Fruit fly (Drosophila melanogaster) whole organism, prepupa: ENCODE results near the gene CG4887.
A peak's percentile ranks its signal among the peaks of the same experiment; 100 is the strongest.

ENCODE experiments used
- CG3919 ChIP-seq: fragments of 200-800 bp; sonication (Bioruptor generic); optimal IDR thresholded peaks from 3 replicates; lab custom pipeline; 2016; ENCODE audit warnings: missing biosample characterization, missing genetic modification characterization
- CG6854 ChIP-seq: fragments of 200-800 bp; sonication (Bioruptor generic); optimal IDR thresholded peaks from 2 replicates; lab custom pipeline; 2017; ENCODE audit warnings: missing biosample characterization, mild to moderate bottlenecking, missing genetic modification characterization
- Ets21C ChIP-seq: fragments of 200-800 bp; sonication (Bioruptor generic); optimal IDR thresholded peaks from 3 replicates; lab custom pipeline; 2016; ENCODE audit warnings: missing biosample characterization, missing genetic modification characterization
- Gug ChIP-seq: fragments of 200-800 bp; sonication (Bioruptor generic); IDR thresholded peaks from 2 replicates; pipeline ENCODE4 v1.3.6; 2022; ENCODE audit warnings: missing biosample characterization, missing genetic modification characterization
- esn ChIP-seq: fragments of 200-800 bp; sonication (Bioruptor generic); optimal IDR thresholded peaks from 2 replicates; lab custom pipeline; 2016; ENCODE audit warnings: missing biosample characterization, mild to moderate bottlenecking, missing genetic modification characterization, moderate library complexity
- vri ChIP-seq: fragments of 200-800 bp; sonication (Bioruptor generic); optimal IDR thresholded peaks from 3 replicates; lab custom pipeline; 2016; ENCODE audit warnings: missing biosample characterization, mild to moderate bottlenecking, missing genetic modification characterization

DNA sequence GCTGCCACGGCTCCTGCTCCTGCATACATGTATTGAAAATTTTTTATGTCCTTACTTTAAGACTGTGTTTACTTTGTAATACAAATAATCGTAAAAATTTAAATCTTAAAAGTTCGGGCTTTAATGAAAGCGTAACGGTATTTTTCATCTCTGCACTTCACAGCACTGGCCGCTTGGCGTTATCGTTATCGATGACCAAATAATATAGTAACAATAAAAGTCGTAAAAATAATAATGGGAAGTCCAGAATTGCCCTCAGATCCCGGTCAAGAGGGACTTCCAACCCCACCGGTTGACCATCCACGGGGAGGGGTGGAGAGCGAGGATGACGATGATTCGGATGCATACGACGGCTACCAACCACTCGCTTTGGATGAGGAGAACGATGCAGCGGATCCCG, 6.5 kb upstream of the CG4887 start, which contains the start of gene CG14341:
- TF ChIP-seq Ets21C (GFP tag; lab: Kevin White, UChicago) (no peak), CG6854 (GFP tag; lab: Kevin White, UChicago) (no peak), CG3919 (GFP tag; lab: Kevin White, UChicago) (no peak), vri (GFP tag; lab: Kevin White, UChicago) (no peak), esn (GFP tag; lab: Kevin White, UChicago) (peak; percentile 26), Gug (no peak)
